Fruit fly (Drosophila melanogaster) whole organism, adult: ENCODE measurements around the gene VhaAC45RP.

Experiments used
- CG11617 ChIP-seq: fragments of 200-800 bp; sonication (Bioruptor generic); optimal IDR thresholded peaks from 2 replicates; lab custom pipeline; 2017; ENCODE audit warnings: mild to moderate bottlenecking, missing biosample characterization, missing genetic modification reagents, missing genetic modification characterization
- CG12768 ChIP-seq: fragments of 200-800 bp; sonication (Bioruptor generic); optimal IDR thresholded peaks from 2 replicates; lab custom pipeline; 2017; ENCODE audit warnings: missing biosample characterization, missing genetic modification characterization, mild to moderate bottlenecking, moderate library complexity, missing genetic modification reagents
- CG14711 ChIP-seq: fragments of 200-800 bp; sonication (Bioruptor generic); optimal IDR thresholded peaks from 2 replicates; lab custom pipeline; 2018; ENCODE audit warnings: missing biosample characterization, mild to moderate bottlenecking, missing genetic modification characterization, moderate library complexity
- CG1620 ChIP-seq: fragments of 200-800 bp; sonication (Bioruptor generic); optimal IDR thresholded peaks from 2 replicates; lab custom pipeline; 2016; ENCODE audit warnings: missing biosample characterization, missing genetic modification characterization
- CG33017 ChIP-seq: fragments of 200-800 bp; sonication (Bioruptor generic); optimal IDR thresholded peaks from 2 replicates; lab custom pipeline; 2018; ENCODE audit warnings: missing biosample characterization, mild to moderate bottlenecking, missing genetic modification characterization, moderate library complexity
- CG5204 ChIP-seq: fragments of 200-800 bp; sonication (Bioruptor generic); optimal IDR thresholded peaks from 2 replicates; lab custom pipeline; 2016; ENCODE audit warnings: missing biosample characterization, missing genetic modification characterization
- CG7045 ChIP-seq: fragments of 200-800 bp; sonication (Bioruptor generic); optimal IDR thresholded peaks from 2 replicates; lab custom pipeline; 2017; ENCODE audit warnings: missing biosample characterization, mild to moderate bottlenecking, missing genetic modification characterization
- CG7101 ChIP-seq: fragments of 200-800 bp; sonication (Bioruptor generic); optimal IDR thresholded peaks from 2 replicates; lab custom pipeline; 2018; ENCODE audit warnings: missing biosample characterization, mild to moderate bottlenecking, missing genetic modification characterization, moderate library complexity
- Clk ChIP-seq: fragments of 200-800 bp; sonication (Bioruptor generic); optimal IDR thresholded peaks from 2 replicates; lab custom pipeline; 2017; ENCODE audit warnings: missing biosample characterization, missing genetic modification characterization
- Crg-1 ChIP-seq: fragments of 200-800 bp; sonication (Bioruptor generic); optimal IDR thresholded peaks from 2 replicates; lab custom pipeline; 2016; ENCODE audit warnings: missing biosample characterization, missing genetic modification characterization
- Hr96 ChIP-seq: fragments of 200-800 bp; sonication (Bioruptor generic); optimal IDR thresholded peaks from 2 replicates; lab custom pipeline; 2016; ENCODE audit warnings: missing biosample characterization, missing genetic modification characterization
- bab1 ChIP-seq: fragments of 200-800 bp; sonication (Bioruptor generic); optimal IDR thresholded peaks from 3 replicates; lab custom pipeline; 2019; ENCODE audit warnings: missing biosample characterization, mild to moderate bottlenecking, missing genetic modification characterization, moderate library complexity
- cic ChIP-seq: fragments of 200-800 bp; sonication (Bioruptor generic); optimal IDR thresholded peaks from 2 replicates; lab custom pipeline; 2017; ENCODE audit warnings: missing biosample characterization, mild to moderate bottlenecking, missing genetic modification characterization, moderate library complexity
- cnc ChIP-seq, 2 experiments: fragments of >200 bp; optimal IDR thresholded peaks; 2 replicates each; lab custom pipeline; 2017
- kay ChIP-seq: fragments of 200-800 bp; sonication (Bioruptor generic); peaks from one replicate; lab custom pipeline; 2016; ENCODE audit warnings: missing biosample characterization, missing genetic modification characterization, borderline replicate concordance
- ovo ChIP-seq: fragments of 200-800 bp; sonication (Bioruptor generic); optimal IDR thresholded peaks from 2 replicates; lab custom pipeline; 2016; ENCODE audit warnings: missing biosample characterization, missing genetic modification characterization
- pad ChIP-seq: fragments of 200-800 bp; sonication (Bioruptor generic); optimal IDR thresholded peaks from 3 replicates; lab custom pipeline; 2017; ENCODE audit warnings: missing biosample characterization, missing genetic modification characterization, mild to moderate bottlenecking, moderate library complexity, missing genetic modification reagents
- tj ChIP-seq: fragments of 200-800 bp; sonication (Bioruptor generic); optimal IDR thresholded peaks from 3 replicates; lab custom pipeline; 2017; ENCODE audit warnings: missing biosample characterization, mild to moderate bottlenecking, missing genetic modification characterization, moderate library complexity
- toe ChIP-seq: fragments of 200-800 bp; sonication (Bioruptor generic); optimal IDR thresholded peaks from 2 replicates; lab custom pipeline; 2016; ENCODE audit warnings: missing biosample characterization, missing genetic modification characterization

Gene VhaAC45RP

DNA sequence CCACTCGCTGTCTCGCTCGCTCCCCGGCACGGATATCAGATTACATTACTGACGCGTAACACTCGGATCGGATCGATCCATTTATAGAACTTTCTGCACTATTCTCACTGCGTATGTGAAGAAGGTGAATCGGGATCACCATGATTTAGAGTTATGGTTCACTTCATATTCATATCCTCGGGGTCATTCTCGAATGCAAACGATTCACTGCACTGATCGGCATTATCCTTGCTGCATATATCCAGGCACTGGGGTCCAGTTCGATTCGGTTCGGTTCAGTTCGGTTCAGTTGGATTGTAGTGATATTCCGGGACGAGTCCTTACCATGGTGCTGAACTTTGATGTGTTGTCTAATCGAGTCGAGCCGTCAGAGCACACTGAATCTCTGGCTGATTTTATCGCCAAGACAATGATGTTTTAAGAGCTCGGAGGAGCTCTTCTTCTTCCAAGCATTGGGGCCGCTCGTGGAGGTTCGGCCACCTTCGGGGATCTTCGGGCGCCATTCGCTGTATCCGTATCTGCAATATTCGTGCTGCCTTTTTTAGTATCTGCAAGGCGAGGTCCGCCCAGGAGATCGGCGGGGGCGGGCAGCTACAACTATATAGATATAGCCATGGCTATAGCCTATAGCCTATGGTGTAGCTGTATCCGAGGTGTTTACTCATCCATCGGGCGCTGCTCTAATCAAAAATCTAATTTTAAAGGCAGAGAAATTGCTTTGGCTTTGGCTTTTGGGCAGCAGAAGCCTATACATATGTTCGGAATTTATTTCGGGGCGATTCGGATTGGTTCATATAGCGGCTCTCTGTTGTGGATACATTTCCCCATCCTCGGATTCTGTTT lies 8.2 kb upstream of the VhaAC45RP start, which contains the start of gene Mlc2:
Mlc2 (minus strand) TSS at position 392 of the 843 bp plus-strand sequence.
- TF ChIP-seq CG7101 (tag; lab: Kevin White, UChicago), result no peak
- TF ChIP-seq pad, result peak; percentile 42

DNA sequence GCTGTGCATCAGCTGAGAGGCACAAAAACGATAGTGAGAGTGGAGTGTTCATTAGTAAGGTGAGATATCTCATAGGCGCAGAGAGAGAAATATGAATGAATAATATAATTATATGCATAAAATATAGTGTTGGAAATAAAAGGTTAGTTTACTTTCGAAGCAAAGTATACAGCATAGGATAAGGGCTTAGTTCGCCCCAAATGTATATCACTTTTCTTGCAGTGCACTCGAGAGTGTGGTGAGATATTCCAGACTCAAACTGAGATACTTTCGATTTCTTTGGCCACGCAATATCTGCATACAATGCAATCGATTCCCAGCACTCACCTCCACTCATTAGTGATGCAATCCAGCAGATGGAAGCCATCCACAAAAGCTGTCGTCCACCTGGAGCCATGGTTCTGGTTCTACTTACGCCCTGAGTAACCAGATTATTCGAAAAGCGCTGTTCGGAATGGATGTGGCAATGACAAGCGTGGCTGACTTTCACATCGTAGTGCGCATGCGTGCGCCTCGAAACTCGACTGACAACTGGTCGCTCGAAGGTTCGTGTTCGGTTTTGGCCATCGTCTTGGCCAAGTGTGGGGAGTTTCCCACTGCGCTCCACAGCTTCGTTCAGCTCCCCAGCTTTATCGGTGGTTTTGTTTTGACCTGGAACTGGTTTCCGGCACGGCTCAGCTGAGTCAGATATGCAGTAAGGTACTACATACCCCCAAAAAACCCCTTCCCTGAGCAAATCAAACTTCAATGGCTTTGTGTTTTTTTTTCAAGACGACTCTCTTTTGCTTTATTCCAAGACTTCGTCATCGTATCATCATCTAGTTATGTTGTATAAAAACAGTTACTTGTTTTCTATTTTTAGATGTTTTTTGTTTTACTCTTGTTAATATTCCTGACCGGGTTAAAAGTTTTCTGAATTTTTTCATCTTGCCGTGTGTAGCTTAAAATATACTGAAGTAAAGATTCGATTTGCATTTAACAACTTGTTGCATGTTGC lies 4.8 kb upstream of the VhaAC45RP start, which contains the start of gene Rsod:
Rsod (minus strand) TSS at position 537 of the 997 bp plus-strand sequence.
- TF ChIP-seq kay, result no peak
- TF ChIP-seq bab1 (GFP tag; lab: Kevin White, UChicago), result no peak
- no peak for TF ChIP-seq CG14711 (tag; lab: Kevin White, UChicago)
- TF ChIP-seq cnc (optimal IDR thresholded peaks at IDR 0.05; lab: Kevin White, UChicago), result no peak
- TF ChIP-seq CG33017 (tag; lab: Kevin White, UChicago), result no peak
- no peak for TF ChIP-seq Crg-1 (GFP tag; lab: Kevin White, UChicago)
- no peak for TF ChIP-seq CG11617 (GFP tag; lab: Kevin White, UChicago)

DNA sequence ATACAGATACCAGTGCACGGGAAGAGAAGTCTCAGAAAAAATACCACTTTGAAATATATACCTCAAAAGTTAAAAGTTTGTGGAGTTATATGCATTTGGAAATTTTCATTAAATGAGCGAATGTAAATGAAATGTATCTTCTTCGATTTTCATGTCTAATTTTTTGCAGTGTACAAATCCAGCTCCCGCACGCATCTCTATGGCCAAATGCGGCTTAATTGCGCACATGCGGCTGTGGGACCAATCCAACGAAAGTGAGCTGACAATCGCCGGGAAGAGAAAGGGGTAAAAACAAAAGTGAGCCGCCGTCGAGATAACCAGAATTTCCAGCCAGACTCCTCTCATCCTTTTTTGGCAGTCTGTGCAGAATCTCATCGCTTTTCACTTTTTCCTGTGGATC lies 2.1 kb downstream of the VhaAC45RP start:
- TF ChIP-seq Crg-1 (GFP tag; lab: Kevin White, UChicago) (no peak), ovo (GFP tag; lab: Kevin White, UChicago) (no peak), pad (no peak), CG5204 (GFP tag; lab: Kevin White, UChicago) (no peak), Hr96 (no peak), bab1 (GFP tag; lab: Kevin White, UChicago) (no peak), CG7045 (GFP tag; lab: Kevin White, UChicago) (no peak), kay (no peak), tj (GFP tag; lab: Kevin White, UChicago) (no peak), cnc (optimal IDR thresholded peaks at IDR 0.05; lab: Kevin White, UChicago) (no peak), CG14711 (tag; lab: Kevin White, UChicago) (no peak), CG1620 (no peak), CG33017 (tag; lab: Kevin White, UChicago) (no peak), cic (GFP tag; lab: Kevin White, UChicago) (no peak)

DNA sequence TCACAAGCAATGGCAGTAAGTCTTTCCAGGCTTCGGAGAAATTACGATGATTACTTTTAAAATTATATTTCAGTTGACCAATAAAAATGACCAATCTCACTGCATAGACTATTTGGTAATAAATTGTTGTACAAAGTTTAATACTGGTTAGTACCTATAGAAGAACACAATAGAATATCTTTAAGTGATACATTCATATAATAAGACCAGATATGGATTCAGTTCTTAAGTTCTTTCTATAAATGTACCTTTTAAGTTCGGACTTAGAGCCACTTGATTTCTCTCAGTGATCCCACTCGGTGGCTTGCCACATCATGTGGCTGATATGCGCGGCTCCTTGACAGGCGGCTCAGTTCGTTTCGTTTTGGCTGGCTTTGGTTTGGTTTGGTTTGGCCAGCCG lies 3.0 kb downstream of the VhaAC45RP start:
- TF ChIP-seq Hr96 (no peak), bab1 (GFP tag; lab: Kevin White, UChicago) (no peak)

DNA sequence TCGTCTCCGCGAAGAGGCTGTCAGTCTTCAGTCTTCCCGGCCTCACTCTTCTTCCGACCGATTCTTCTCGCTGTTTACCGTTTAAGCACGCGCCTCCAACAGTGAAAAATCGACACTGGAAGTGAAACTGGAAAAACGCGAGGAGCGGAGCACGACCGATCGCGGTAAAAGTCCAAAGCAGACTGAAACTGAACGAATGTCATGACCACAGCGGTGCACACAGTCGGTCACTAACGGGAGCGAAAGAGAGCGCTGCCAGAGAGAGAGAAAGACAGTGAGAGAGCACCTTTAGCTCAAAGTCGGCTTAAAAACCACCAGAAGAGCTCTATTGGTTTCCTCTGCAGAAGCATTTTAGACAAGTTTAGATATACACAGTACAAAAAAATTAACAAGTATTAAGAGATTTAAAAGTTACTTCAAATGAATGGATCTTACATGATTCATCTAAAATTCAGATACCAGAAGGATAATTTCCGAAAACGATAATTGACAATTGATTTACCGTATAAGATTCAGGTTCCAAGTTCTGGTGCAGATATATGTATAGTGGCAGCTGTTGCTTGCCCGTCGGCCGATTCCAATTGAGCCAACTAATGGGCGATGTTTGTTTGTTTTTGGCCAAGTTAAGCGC lies 5.8 kb downstream of the VhaAC45RP start, which contains the start of gene CG11498:
CG11498 (minus strand) TSS at position 162 of the 631 bp plus-strand sequence.
- no peak for TF ChIP-seq toe
- TF ChIP-seq ovo (GFP tag; lab: Kevin White, UChicago), result no peak
- no peak for TF ChIP-seq cnc (optimal IDR thresholded peaks at IDR 0.05; lab: Kevin White, UChicago)
- TF ChIP-seq CG33017 (tag; lab: Kevin White, UChicago), result no peak
- no peak for TF ChIP-seq CG12768
- no peak for TF ChIP-seq pad
- no peak for TF ChIP-seq CG7101 (tag; lab: Kevin White, UChicago)

DNA sequence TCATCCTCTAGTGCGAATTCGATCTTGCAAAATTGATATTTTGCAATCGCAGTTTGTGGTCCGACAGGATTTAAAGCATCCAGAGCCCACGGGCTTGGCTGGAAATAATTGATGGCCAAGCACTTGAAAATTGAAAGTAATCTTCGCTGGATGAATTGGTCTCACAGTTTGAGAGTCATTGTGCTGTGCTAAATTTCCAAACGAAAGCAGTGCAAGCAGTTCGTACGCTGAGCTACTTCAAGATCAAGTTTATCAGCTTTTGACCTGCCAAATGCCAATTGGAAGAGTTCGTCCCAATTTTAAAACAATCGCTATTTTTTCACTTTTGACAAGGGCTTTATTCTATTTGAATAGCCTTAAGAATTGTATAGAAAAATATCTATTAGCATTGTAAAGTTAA lies 12.4 kb downstream of the VhaAC45RP start:
- TF ChIP-seq Clk, result no peak
- no peak for TF ChIP-seq cic (GFP tag; lab: Kevin White, UChicago)
- no peak for TF ChIP-seq cnc (optimal IDR thresholded peaks at IDR 0.05; lab: Kevin White, UChicago)
- TF ChIP-seq CG14711 (tag; lab: Kevin White, UChicago), result no peak
- no peak for TF ChIP-seq ovo (GFP tag; lab: Kevin White, UChicago)
- TF ChIP-seq CG12768, result no peak
- no peak for TF ChIP-seq Hr96
- no peak for TF ChIP-seq CG33017 (tag; lab: Kevin White, UChicago)
- no peak for TF ChIP-seq CG1620
- TF ChIP-seq CG7101 (tag; lab: Kevin White, UChicago), result no peak
- no peak for TF ChIP-seq pad
